Worm (Caenorhabditis elegans) whole organism, dauer: ENCODE results near the gene K10G4.3.
"Not testable (repeated sequence)": the region's sequence is repeated elsewhere in the genome, so short reads cannot be mapped to it uniquely, and the experiment has no call there.

Experiments
- unc-62 ChIP-seq: sonication (generic microtip); optimal IDR thresholded peaks from 2 replicates; lab custom pipeline; 2017; ENCODE audit warnings: missing biosample characterization, missing genetic modification reagents, missing genetic modification characterization

Gene K10G4.3

ce11 chrV:17264855-17265254 is at the start of gene K10G4.3:
Gene K10G4.3, minus strand, starts transcription at chrV:17264955.
- TF ChIP-seq unc-62 (GFP tag; lab: Kevin White, UChicago), result not testable (repeated sequence)

ce11 chrV:17312386-17312785 is 47.6 kb upstream of the K10G4.3 start, which contains the start of gene Y61B8B.3:
Gene Y61B8B.3, minus strand, starts transcription at chrV:17312486.
- TF ChIP-seq unc-62 (GFP tag; lab: Kevin White, UChicago), result no peak

ce11 chrV:17307926-17308325 is 43.2 kb upstream of the K10G4.3 start:
- TF ChIP-seq unc-62 (GFP tag; lab: Kevin White, UChicago), result no peak

- TF ChIP-seq unc-62 (GFP tag; lab: Kevin White, UChicago), result no peak
Observed at ce11 chrV:17303392-17303791, 38.6 kb upstream of the K10G4.3 start.

ce11 chrV:17302754-17303153 is 38.0 kb upstream of the K10G4.3 start, which contains the start of gene sri-70:
Gene sri-70, plus strand, starts transcription at chrV:17303054.
- TF ChIP-seq unc-62 (GFP tag; lab: Kevin White, UChicago), result no peak

ce11 chrV:17301375-17301774 is 36.6 kb upstream of the K10G4.3 start, which contains the start of gene K10G4.5:
Gene K10G4.5, minus strand, starts transcription at chrV:17301475.
- TF ChIP-seq unc-62 (GFP tag; lab: Kevin White, UChicago), result no peak

- no peak for TF ChIP-seq unc-62 (GFP tag; lab: Kevin White, UChicago)
Observed at ce11 chrV:17298657-17299056, 33.9 kb upstream of the K10G4.3 start.

- no peak for TF ChIP-seq unc-62 (GFP tag; lab: Kevin White, UChicago)
Observed at ce11 chrV:17296443-17296842, 31.7 kb upstream of the K10G4.3 start.

ce11 chrV:17292740-17293139 is 28.0 kb upstream of the K10G4.3 start:
- no peak for TF ChIP-seq unc-62 (GFP tag; lab: Kevin White, UChicago)

- TF ChIP-seq unc-62 (GFP tag; lab: Kevin White, UChicago), result no peak
Observed at ce11 chrV:17284159-17284558, 19.4 kb upstream of the K10G4.3 start.

ce11 chrV:17273249-17273648 is 8.5 kb upstream of the K10G4.3 start, which contains the start of gene K10G4.10:
Gene K10G4.10, plus strand, starts transcription at chrV:17273549.
- TF ChIP-seq unc-62 (GFP tag; lab: Kevin White, UChicago), result no peak

ce11 chrV:17272112-17272511 is 7.4 kb upstream of the K10G4.3 start:
- TF ChIP-seq unc-62 (GFP tag; lab: Kevin White, UChicago), result no peak

- TF ChIP-seq unc-62 (GFP tag; lab: Kevin White, UChicago), result no peak
Observed at ce11 chrV:17261385-17261784, 3.4 kb downstream of the K10G4.3 start.

ce11 chrV:17258868-17259267 is 5.9 kb downstream of the K10G4.3 start, which contains the start of gene fbxa-85:
Gene fbxa-85, plus strand, starts transcription at chrV:17259168.
- TF ChIP-seq unc-62 (GFP tag; lab: Kevin White, UChicago), result no peak

ce11 chrV:17258244-17258643 is 6.5 kb downstream of the K10G4.3 start:
- TF ChIP-seq unc-62 (GFP tag; lab: Kevin White, UChicago), result no peak

ce11 chrV:17257637-17258036 is 7.1 kb downstream of the K10G4.3 start:
- TF ChIP-seq unc-62 (GFP tag; lab: Kevin White, UChicago), result no peak

ce11 chrV:17255454-17255853 is 9.3 kb downstream of the K10G4.3 start, which contains the start of gene srh-115:
Gene srh-115, plus strand, starts transcription at chrV:17255754.
- no peak for TF ChIP-seq unc-62 (GFP tag; lab: Kevin White, UChicago)

- not testable (repeated sequence) for TF ChIP-seq unc-62 (GFP tag; lab: Kevin White, UChicago)
Observed at ce11 chrV:17255028-17255427, 9.7 kb downstream of the K10G4.3 start, which contains the start of gene srh-116. Gene srh-116, minus strand, starts transcription at chrV:17255128.
